Worm (Caenorhabditis elegans): ENCODE data around the gene npp-8.

- TF ChIP-seq mcd-1 (GFP tag; IDR thresholded peaks at IDR 0.05) (no peak), rec-8 (tag; optimal IDR thresholded peaks at IDR 0.05) (no peak)
These were observed 59.3 kb downstream of the npp-8 start, which contains the start of gene K03H6.5 for ce11 chrIV:1536316-1536715.
